Worm (Caenorhabditis elegans): Measurements from ENCODE around the gene slc-25A32.

DNA sequence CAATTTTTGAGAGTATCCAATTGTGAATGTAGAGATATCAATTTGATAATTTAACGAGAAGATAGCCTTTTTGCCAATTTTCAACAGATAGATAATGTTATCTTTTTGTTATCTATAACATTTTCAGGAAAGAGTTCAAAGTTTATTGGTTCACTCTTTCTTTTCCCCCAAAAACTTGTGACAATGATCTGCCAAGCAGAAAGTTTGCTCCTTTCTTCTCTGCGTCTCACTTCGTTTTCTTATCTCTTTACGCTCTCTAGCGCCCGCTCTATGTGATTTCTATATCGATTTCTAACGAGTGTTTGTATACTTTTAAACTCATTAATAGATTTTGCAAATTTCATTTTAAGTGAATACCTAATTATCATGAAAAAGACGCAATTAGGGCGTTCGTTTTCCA, 49.6 kb upstream of the slc-25A32 start:
- no peak for TF ChIP-seq hlh-26 (GFP tag; conservative IDR thresholded peaks at IDR 0.05)
- TF ChIP-seq aptf-3 (GFP tag; IDR thresholded peaks at IDR 0.05) = no peak
- TF ChIP-seq akir-1 (GFP tag; optimal IDR thresholded peaks at IDR 0.05) = no peak
- TF ChIP-seq F10E7.11 (tag; optimal IDR thresholded peaks at IDR 0.05) = no peak
- TF ChIP-seq lag-1 (GFP tag; IDR thresholded peaks at IDR 0.05) = no peak
- TF ChIP-seq B0035.1 (tag; optimal IDR thresholded peaks at IDR 0.05) = no peak
- no peak for TF ChIP-seq cebp-2 (GFP tag; IDR thresholded peaks at IDR 0.05)
- TF ChIP-seq madf-8 (GFP tag; conservative IDR thresholded peaks at IDR 0.05) = no peak
- TF ChIP-seq Y53G8AR.9 (GFP tag; conservative IDR thresholded peaks at IDR 0.05) = no peak
- TF ChIP-seq F22D6.2 (tag; optimal IDR thresholded peaks at IDR 0.05) = no peak

Data from whole organism, young adult.